Fruit fly (Drosophila melanogaster) whole organism, embryonic: ENCODE data around the gene nSMase.

ENCODE experiments used
- Bdp1 ChIP-seq: fragments of 200-800 bp; sonication (Bioruptor generic); optimal IDR thresholded peaks from 3 replicates; lab custom pipeline; 2016; ENCODE audit warnings: missing biosample characterization, missing genetic modification characterization
- CG11695 ChIP-seq: fragments of 200-800 bp; sonication (Bioruptor generic); IDR thresholded peaks from 3 replicates; pipeline ENCODE4 v1.3.6; 2022; ENCODE audit warnings: missing biosample characterization, missing genetic modification characterization
- CG13424 ChIP-seq: fragments of 200-800 bp; sonication (Bioruptor generic); optimal IDR thresholded peaks from 2 replicates; lab custom pipeline; 2019; ENCODE audit warnings: missing biosample characterization, mild to moderate bottlenecking, missing genetic modification characterization, moderate library complexity
- CG13775 ChIP-seq: fragments of 200-800 bp; sonication (Bioruptor generic); optimal IDR thresholded peaks from 3 replicates; lab custom pipeline; 2017; ENCODE audit warnings: missing biosample characterization, mild to moderate bottlenecking, missing genetic modification characterization
- CG14860 ChIP-seq: fragments of 200-800 bp; sonication (Bioruptor generic); IDR thresholded peaks from 3 replicates; pipeline ENCODE4 v1.3.6; 2022; ENCODE audit warnings: missing biosample characterization, missing genetic modification characterization; ENCODE audit not compliant: partially characterized antibody
- CG15011 ChIP-seq: fragments of 200-800 bp; sonication (Bioruptor generic); optimal IDR thresholded peaks from 3 replicates; lab custom pipeline; 2018; ENCODE audit warnings: missing biosample characterization, mild to moderate bottlenecking, missing genetic modification characterization
- CG16813 ChIP-seq: fragments of 200-800 bp; sonication (Bioruptor generic); IDR thresholded peaks from 3 replicates; pipeline ENCODE4 v1.3.6; 2022; ENCODE audit warnings: missing biosample characterization, missing genetic modification characterization; ENCODE audit not compliant: partially characterized antibody
- CG17328 ChIP-seq: fragments of 200-800 bp; sonication (Bioruptor generic); IDR thresholded peaks from 2 replicates; pipeline ENCODE4 v1.3.6; 2022; ENCODE audit warnings: missing biosample characterization, missing genetic modification characterization
- CG2678 ChIP-seq: fragments of 200-800 bp; sonication (Bioruptor generic); optimal IDR thresholded peaks from 3 replicates; lab custom pipeline; 2019; ENCODE audit warnings: missing biosample characterization, mild to moderate bottlenecking, missing genetic modification characterization, moderate library complexity
- CG4282 ChIP-seq: fragments of 200-800 bp; sonication (Bioruptor generic); optimal IDR thresholded peaks from 2 replicates; lab custom pipeline; 2016; ENCODE audit warnings: missing biosample characterization, missing genetic modification characterization
- CG7372 ChIP-seq: fragments of 200-800 bp; sonication (Bioruptor generic); IDR thresholded peaks from 2 replicates; pipeline ENCODE4 v1.3.6; 2022; ENCODE audit warnings: missing biosample characterization, missing genetic modification characterization
- CG8944 ChIP-seq: fragments of 200-800 bp; sonication (Bioruptor generic); optimal IDR thresholded peaks from 3 replicates; lab custom pipeline; 2016; ENCODE audit warnings: missing biosample characterization, missing genetic modification characterization
- CG9215 ChIP-seq: fragments of 200-800 bp; sonication (Bioruptor generic); IDR thresholded peaks from 2 replicates; pipeline ENCODE4 v1.3.6; 2022; ENCODE audit warnings: missing biosample characterization, missing genetic modification characterization
- CG9437 ChIP-seq: fragments of 200-800 bp; sonication (Bioruptor generic); optimal IDR thresholded peaks from 2 replicates; lab custom pipeline; 2018; ENCODE audit warnings: missing biosample characterization, mild to moderate bottlenecking, missing genetic modification characterization
- CG9609 ChIP-seq: fragments of 200-800 bp; sonication (Bioruptor generic); optimal IDR thresholded peaks from 3 replicates; lab custom pipeline; 2016; ENCODE audit warnings: missing biosample characterization, missing genetic modification characterization
- Dfd ChIP-seq, 2 experiments: fragments of >200 bp; optimal IDR thresholded peaks; 2 replicates each; lab custom pipeline; 2017; ENCODE audit warnings: missing biosample characterization in 2 of 2, missing genetic modification characterization in 2 of 2
- Dp ChIP-seq: fragments of 200-800 bp; sonication (Bioruptor generic); optimal IDR thresholded peaks from 2 replicates; lab custom pipeline; 2018; ENCODE audit warnings: missing biosample characterization, mild to moderate bottlenecking, missing genetic modification characterization, moderate library complexity
- ERR ChIP-seq: fragments of 200-800 bp; sonication (Bioruptor generic); optimal IDR thresholded peaks from 2 replicates; lab custom pipeline; 2016; ENCODE audit warnings: missing biosample characterization, missing genetic modification characterization
- Eip74EF ChIP-seq, 2 experiments: fragments of 200-800 bp in 1 of 2; fragments of >200 bp in 1 of 2; sonication (Bioruptor generic) in 1 of 2; optimal IDR thresholded peaks; 2 replicates each; lab custom pipeline; 2017 to 2019; ENCODE audit warnings: missing biosample characterization in 2 of 2, missing genetic modification characterization in 2 of 2, mild to moderate bottlenecking in 1 of 2, moderate library complexity in 1 of 2
- GATAe ChIP-seq: fragments of 200-800 bp; sonication (Bioruptor generic); conservative IDR thresholded peaks from 2 replicates; pipeline ENCODE4 v1.3.6; 2022; ENCODE audit warnings: missing biosample characterization, missing genetic modification characterization
- Hand ChIP-seq: fragments of 200-800 bp; sonication (Bioruptor generic); optimal IDR thresholded peaks from 2 replicates; lab custom pipeline; 2017; ENCODE audit warnings: mild to moderate bottlenecking, missing biosample characterization, missing genetic modification reagents, missing genetic modification characterization
- Hey ChIP-seq: fragments of 200-800 bp; sonication (Bioruptor generic); optimal IDR thresholded peaks from 3 replicates; lab custom pipeline; 2018; ENCODE audit warnings: missing biosample characterization, mild to moderate bottlenecking, missing genetic modification characterization
- HmgZ ChIP-seq: fragments of 200-800 bp; sonication (Bioruptor generic); optimal IDR thresholded peaks from 2 replicates; lab custom pipeline; 2018; ENCODE audit warnings: missing biosample characterization, mild to moderate bottlenecking, missing genetic modification characterization
- Nf-YA ChIP-seq: fragments of 200-800 bp; sonication (Bioruptor generic); IDR thresholded peaks from 2 replicates; pipeline ENCODE4 v1.3.6; 2022; ENCODE audit warnings: missing biosample characterization, missing genetic modification characterization
- Spps ChIP-seq: fragments of 200-800 bp; sonication (Bioruptor generic); optimal IDR thresholded peaks from 2 replicates; lab custom pipeline; 2018; ENCODE audit warnings: missing biosample characterization, mild to moderate bottlenecking, missing genetic modification characterization
- Sry-δ ChIP-seq: fragments of 200-800 bp; sonication (Bioruptor generic); optimal IDR thresholded peaks from 2 replicates; lab custom pipeline; 2016; ENCODE audit warnings: missing biosample characterization, missing genetic modification characterization
- abd-A ChIP-seq: fragments of 200-800 bp; sonication (Bioruptor generic); optimal IDR thresholded peaks from 3 replicates; lab custom pipeline; 2019; ENCODE audit warnings: missing biosample characterization, mild to moderate bottlenecking, missing genetic modification characterization, moderate library complexity
- bbx ChIP-seq: fragments of 200-800 bp; sonication (Bioruptor generic); IDR thresholded peaks from 2 replicates; pipeline ENCODE4 v1.3.6; 2022; ENCODE audit warnings: missing biosample characterization, missing genetic modification characterization; ENCODE audit not compliant: partially characterized antibody
- bigmax ChIP-seq: fragments of 200-800 bp; sonication (Bioruptor generic); optimal IDR thresholded peaks from 2 replicates; lab custom pipeline; 2018; ENCODE audit warnings: missing biosample characterization, mild to moderate bottlenecking, missing genetic modification characterization
- chif ChIP-seq, 2 experiments: fragments of 200-800 bp; sonication (Bioruptor generic); optimal IDR thresholded peaks; 3 replicates each; lab custom pipeline; 2016; ENCODE audit warnings: missing biosample characterization in 2 of 2, missing genetic modification characterization in 2 of 2
- dimm ChIP-seq: fragments of 200-800 bp; sonication (Bioruptor generic); IDR thresholded peaks from 2 replicates; pipeline ENCODE4 v1.3.6; 2022; ENCODE audit warnings: missing biosample characterization, missing genetic modification characterization
- disco-r ChIP-seq: fragments of 200-800 bp; sonication (Bioruptor generic); optimal IDR thresholded peaks from 2 replicates; lab custom pipeline; 2016; ENCODE audit warnings: missing biosample characterization, missing genetic modification characterization
- dysf ChIP-seq: fragments of 200-800 bp; sonication (Bioruptor generic); IDR thresholded peaks from 3 replicates; pipeline ENCODE4 v1.3.6; 2022; ENCODE audit warnings: missing biosample characterization, missing genetic modification characterization
- fd64A ChIP-seq: fragments of 200-800 bp; sonication (Bioruptor generic); optimal IDR thresholded peaks from 3 replicates; lab custom pipeline; 2018; ENCODE audit warnings: missing biosample characterization, mild to moderate bottlenecking, missing genetic modification characterization
- gsb-n ChIP-seq: fragments of 200-800 bp; sonication (Bioruptor generic); optimal IDR thresholded peaks from 3 replicates; lab custom pipeline; 2018; ENCODE audit warnings: missing biosample characterization, mild to moderate bottlenecking, missing genetic modification characterization
- her ChIP-seq: fragments of 200-800 bp; sonication (Bioruptor generic); optimal IDR thresholded peaks from 2 replicates; lab custom pipeline; 2016; ENCODE audit warnings: missing biosample characterization, missing genetic modification characterization
- klu ChIP-seq: fragments of 200-800 bp; sonication (Bioruptor generic); IDR thresholded peaks from 2 replicates; pipeline ENCODE4 v1.3.6; 2022; ENCODE audit warnings: missing biosample characterization, missing genetic modification characterization
- nom ChIP-seq: fragments of 200-800 bp; sonication (Bioruptor generic); optimal IDR thresholded peaks from 2 replicates; lab custom pipeline; 2017; ENCODE audit warnings: missing biosample characterization, missing genetic modification characterization, mild to moderate bottlenecking, moderate library complexity, missing genetic modification reagents
- odd ChIP-seq: fragments of 200-800 bp; sonication (Bioruptor generic); optimal IDR thresholded peaks from 2 replicates; lab custom pipeline; 2017; ENCODE audit warnings: missing biosample characterization, mild to moderate bottlenecking, missing genetic modification characterization
- onecut ChIP-seq: fragments of 200-800 bp; sonication (Bioruptor generic); IDR thresholded peaks from 2 replicates; pipeline ENCODE4 v1.3.6; 2022; ENCODE audit warnings: missing biosample characterization, missing genetic modification characterization
- otp ChIP-seq: fragments of 200-800 bp; sonication (Bioruptor generic); IDR thresholded peaks from 3 replicates; pipeline ENCODE4, ENCODE4 v1.3.6; 2022; ENCODE audit warnings: missing biosample characterization, missing genetic modification characterization
- pnt ChIP-seq: fragments of 200-800 bp; sonication (Bioruptor generic); optimal IDR thresholded peaks from 3 replicates; lab custom pipeline; 2016; ENCODE audit warnings: missing biosample characterization, missing genetic modification characterization
- schlank ChIP-seq: fragments of 200-800 bp; sonication (Bioruptor generic); optimal IDR thresholded peaks from 2 replicates; lab custom pipeline; 2018; ENCODE audit warnings: missing biosample characterization, mild to moderate bottlenecking, missing genetic modification characterization
- seq ChIP-seq: fragments of 200-800 bp; sonication (Bioruptor generic); IDR thresholded peaks from 2 replicates; pipeline ENCODE4 v1.3.6; 2022; ENCODE audit warnings: missing biosample characterization, missing genetic modification characterization
- slp2 ChIP-seq: fragments of 200-800 bp; sonication (Bioruptor generic); optimal IDR thresholded peaks from 2 replicates; lab custom pipeline; 2016; ENCODE audit warnings: missing biosample characterization, missing genetic modification characterization
- sug ChIP-seq: fragments of 200-800 bp; optimal IDR thresholded peaks from 2 replicates; lab custom pipeline; 2019; ENCODE audit warnings: missing biosample characterization, mild to moderate bottlenecking, missing genetic modification characterization, moderate library complexity
- twi ChIP-seq: fragments of 200-800 bp; optimal IDR thresholded peaks from 2 replicates; lab custom pipeline; 2019; ENCODE audit warnings: missing biosample characterization, mild to moderate bottlenecking, missing genetic modification characterization, moderate library complexity
- zf30C ChIP-seq: fragments of 200-800 bp; sonication (Bioruptor generic); optimal IDR thresholded peaks from 3 replicates; lab custom pipeline; 2018; ENCODE audit warnings: missing biosample characterization, mild to moderate bottlenecking, missing genetic modification characterization

Gene nSMase

DNA sequence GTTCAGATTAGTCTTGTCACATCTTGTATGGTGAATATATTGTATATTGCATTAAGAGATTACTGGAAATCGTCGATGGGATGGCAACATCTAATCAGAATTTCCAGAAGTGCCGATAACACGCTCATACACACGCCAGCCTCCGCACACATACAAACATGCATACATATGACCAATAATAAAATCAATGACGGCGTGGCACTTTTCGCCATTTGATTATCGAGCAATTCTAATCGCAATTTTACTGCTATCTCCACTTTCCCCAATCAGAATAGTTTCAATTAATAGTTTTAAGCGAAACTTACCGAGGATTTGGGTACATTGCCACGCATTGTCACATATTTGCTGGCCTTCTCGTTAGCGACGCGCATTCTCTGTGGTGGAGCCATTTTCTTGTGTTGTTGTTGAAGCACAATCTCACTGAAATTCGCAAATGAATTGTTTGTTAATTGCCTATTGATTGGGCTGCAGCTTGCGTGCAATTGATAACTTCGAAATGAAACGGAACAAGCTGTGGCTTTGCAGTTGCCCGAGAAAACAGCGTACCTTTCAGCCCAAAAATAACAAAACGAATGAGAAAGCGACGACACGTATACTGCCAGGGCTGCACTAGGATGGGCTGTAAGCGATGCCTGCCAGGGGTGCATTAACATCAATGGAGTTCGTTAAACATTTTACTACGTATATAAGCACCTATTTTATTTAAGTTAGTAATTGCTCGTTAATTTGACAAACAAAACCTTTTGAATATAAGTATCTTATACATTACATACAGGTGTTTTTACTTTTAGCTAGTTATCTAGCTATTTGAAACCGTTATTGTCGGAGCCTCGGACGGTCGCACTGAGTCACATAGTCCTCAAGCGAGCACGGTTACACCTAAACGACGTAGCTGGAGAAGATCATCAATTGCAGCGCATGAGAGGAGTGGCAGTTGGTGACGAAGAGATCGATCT is 20.2 kb upstream of the nSMase start, which contains the start of the genes CG32276 and gry (continued):
- TF ChIP-seq Dfd (GFP tag; optimal IDR thresholded peaks at IDR 0.05; lab: Kevin White, UChicago) (no peak), CG13775 (GFP tag; lab: Kevin White, UChicago) (peak; percentile 80), slp2 (GFP tag; lab: Kevin White, UChicago) (peak; percentile 67), onecut (GFP tag; lab: Robert Waterston, UW) (peak; percentile 30), gsb-n (tag; lab: Kevin White, UChicago) (no peak), bigmax (GFP tag; lab: Kevin White, UChicago) (no peak), klu (GFP tag; lab: Robert Waterston, UW) (peak; percentile 46; the same call in 1 of the 2 replicates), ERR (GFP tag; lab: Kevin White, UChicago) (peak; percentile 48), disco-r (GFP tag; lab: Kevin White, UChicago) (peak; percentile 80), CG9609 (GFP tag; lab: Kevin White, UChicago) (peak; percentile 82), otp (GFP tag; lab: Robert Waterston, UW) (peak; percentile 54; the same call in 1 of the 3 replicates), CG14860 (GFP tag; lab: Robert Waterston, UW) (no peak), schlank (tag; lab: Kevin White, UChicago) (no peak), Spps (tag; lab: Kevin White, UChicago) (peak; percentile 57), CG15011 (GFP tag; lab: Kevin White, UChicago) (no peak), Bdp1 (GFP tag; lab: Kevin White, UChicago) (peak; percentile 65), pnt (GFP tag; lab: Kevin White, UChicago) (peak; percentile 61), CG7372 (GFP tag; lab: Robert Waterston, UW) (peak; percentile 66; the same call in 1 of the 2 replicates), twi (tag; lab: Kevin White, UChicago) (peak; percentile 61), Sry-δ (GFP tag; lab: Kevin White, UChicago) (peak; percentile 77), CG8944 (GFP tag; lab: Kevin White, UChicago) (peak; percentile 82), CG9437 (GFP tag; lab: Kevin White, UChicago) (peak; percentile 85), bbx (GFP tag; lab: Robert Waterston, UW) (no peak), sug (tag; lab: Kevin White, UChicago) (no peak), nom (GFP tag; lab: Kevin White, UChicago) (peak; percentile 84), fd64A (no peak), CG17328 (GFP tag; lab: Robert Waterston, UW) (peak; percentile 78), GATAe (no peak), CG16813 (GFP tag; lab: Robert Waterston, UW) (peak; percentile 50; the same call in 2 of the 3 replicates), Eip74EF (GFP tag; optimal IDR thresholded peaks at IDR 0.05; lab: Kevin White, UChicago) (no peak), dimm (GFP tag; lab: Robert Waterston, UW) (no peak), CG2678 (tag; lab: Kevin White, UChicago) (no peak), CG9215 (GFP tag; lab: Robert Waterston, UW) (peak; percentile 64), Hand (GFP tag; lab: Kevin White, UChicago) (no peak), seq (peak; percentile 45; the same call in 1 of the 2 replicates), zf30C (GFP tag; lab: Kevin White, UChicago) (no peak), odd (GFP tag; lab: Kevin White, UChicago) (no peak), CG4282 (GFP tag; lab: Kevin White, UChicago) (peak; percentile 67), Dp (GFP tag; lab: Kevin White, UChicago) (peak; percentile 22), HmgZ (peak; percentile 93), Nf-YA (GFP tag; lab: Robert Waterston, UW) (no peak), CG11695 (peak; percentile 73), chif (GFP tag; optimal IDR thresholded peaks at IDR 0.05; lab: Kevin White, UChicago) (peak; percentile 54 to 71), abd-A (tag; lab: Kevin White, UChicago) (no peak), Hey (no peak), CG13424 (tag; lab: Kevin White, UChicago) (peak; percentile 84), dysf (GFP tag; lab: Robert Waterston, UW) (peak; percentile 74), her (peak; percentile 71)
